Worm (Caenorhabditis elegans): ENCODE results near the gene Y51A2B.6.
"Not testable (repeated sequence)": the region's sequence is repeated elsewhere in the genome, so short reads cannot be mapped to it uniquely, and the experiment has no call there.

The Y51A2B.6 gene

ce11 chrV:18424471-18424870, 30.4 kb upstream of the Y51A2B.6 start, which contains the start of gene ZK262.4:
Gene ZK262.4, minus strand, starts transcription at chrV:18424571.
- TF ChIP-seq hmbx-1 (tag; optimal IDR thresholded peaks at IDR 0.05) = no peak
- no peak for TF ChIP-seq tbx-37 (GFP tag; conservative IDR thresholded peaks at IDR 0.05)
- TF ChIP-seq tra-4 (tag; optimal IDR thresholded peaks at IDR 0.05) = no peak
- TF ChIP-seq ceh-36 (tag; optimal IDR thresholded peaks at IDR 0.05) = no peak
- TF ChIP-seq F13C5.2 (tag; optimal IDR thresholded peaks at IDR 0.05) = no peak
- TF ChIP-seq sea-1 (GFP tag; conservative IDR thresholded peaks at IDR 0.05) = no peak
- no peak for TF ChIP-seq hnd-1 (tag; optimal IDR thresholded peaks at IDR 0.05)
- no peak for TF ChIP-seq aly-1 (tag; optimal IDR thresholded peaks at IDR 0.05)
- no peak for TF ChIP-seq ceh-13 (GFP tag; optimal IDR thresholded peaks at IDR 0.05)
- TF ChIP-seq tbx-11 (GFP tag; IDR thresholded peaks at IDR 0.05) = no peak
- TF ChIP-seq B0310.2 (tag; optimal IDR thresholded peaks at IDR 0.05) = no peak
- TF ChIP-seq flt-1 (GFP tag; IDR thresholded peaks at IDR 0.05) = no peak
- TF ChIP-seq hmg-4 (GFP tag; optimal IDR thresholded peaks at IDR 0.05) = no peak
- no peak for TF ChIP-seq ama-1 (optimal IDR thresholded peaks at IDR 0.05)
- TF ChIP-seq ets-7 (tag; optimal IDR thresholded peaks at IDR 0.05) = no peak
- TF ChIP-seq pes-1 (GFP tag; IDR thresholded peaks at IDR 0.05) = no peak
- TF ChIP-seq scrt-1 (GFP tag; IDR thresholded peaks at IDR 0.05) = no peak

DNA sequence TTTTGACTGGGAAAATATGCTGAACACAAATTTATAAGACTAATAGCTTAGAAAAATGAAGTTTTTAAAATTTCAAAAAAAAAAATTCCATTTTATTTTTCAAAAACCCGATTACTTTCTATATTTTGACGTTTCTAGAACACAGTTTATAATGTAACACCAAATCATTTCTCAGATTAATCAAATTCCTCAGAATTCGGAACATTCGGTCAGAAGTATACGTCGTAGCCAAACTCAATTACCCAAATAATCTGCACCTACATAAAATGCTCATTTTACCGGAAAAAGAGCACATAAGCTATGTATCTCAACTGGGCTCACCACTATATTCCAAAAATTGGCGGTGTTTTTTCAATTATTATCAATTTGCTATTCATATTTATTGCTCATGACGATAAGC, 26.7 kb upstream of the Y51A2B.6 start, which contains the start of gene srj-26:
Gene srj-26, plus strand, starts transcription at position 301 of the 400 bp plus-strand sequence.
- no peak for TF ChIP-seq ets-7 (tag; optimal IDR thresholded peaks at IDR 0.05)
- TF ChIP-seq hmbx-1 (tag; optimal IDR thresholded peaks at IDR 0.05) = no peak
- no peak for TF ChIP-seq pes-1 (GFP tag; IDR thresholded peaks at IDR 0.05)
- no peak for TF ChIP-seq ama-1 (optimal IDR thresholded peaks at IDR 0.05)
- TF ChIP-seq tra-4 (tag; optimal IDR thresholded peaks at IDR 0.05) = no peak
- TF ChIP-seq B0310.2 (tag; optimal IDR thresholded peaks at IDR 0.05) = no peak
- no peak for TF ChIP-seq hmg-4 (GFP tag; optimal IDR thresholded peaks at IDR 0.05)
- no peak for TF ChIP-seq sea-1 (GFP tag; conservative IDR thresholded peaks at IDR 0.05)
- TF ChIP-seq F13C5.2 (tag; optimal IDR thresholded peaks at IDR 0.05) = no peak

- TF ChIP-seq pes-1 (GFP tag; IDR thresholded peaks at IDR 0.05) (no peak), ceh-36 (tag; optimal IDR thresholded peaks at IDR 0.05) (no peak), tbx-37 (GFP tag; conservative IDR thresholded peaks at IDR 0.05) (no peak), ets-7 (tag; optimal IDR thresholded peaks at IDR 0.05) (no peak), hmg-4 (GFP tag; optimal IDR thresholded peaks at IDR 0.05) (no peak), tra-4 (tag; optimal IDR thresholded peaks at IDR 0.05) (no peak)
Measured at ce11 chrV:18414051-18414450, 19.9 kb upstream of the Y51A2B.6 start, which contains the start of gene txt-8. Gene txt-8, plus strand, starts transcription at chrV:18414351.

DNA sequence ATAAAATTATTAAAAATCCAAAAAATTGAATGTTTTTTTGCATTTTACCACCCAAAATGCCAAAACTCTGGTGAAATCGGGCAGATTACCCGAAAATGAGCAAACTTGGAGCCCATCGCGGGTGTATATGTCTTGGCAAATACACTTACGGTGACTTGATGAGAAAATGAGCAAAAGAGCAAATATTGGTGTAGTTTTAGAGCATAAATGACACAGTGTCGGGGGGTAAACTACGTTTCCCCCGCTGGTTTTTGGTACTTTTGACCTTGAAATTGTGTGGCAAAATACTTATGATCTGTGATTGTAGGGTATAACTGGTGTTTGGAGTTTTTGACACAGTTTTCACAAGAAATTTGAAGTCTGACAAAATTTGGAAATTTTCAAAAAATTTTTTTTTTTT, 18.8 kb upstream of the Y51A2B.6 start, which contains the start of gene ZK262.2:
Gene ZK262.2, minus strand, starts transcription at position 101 of the 400 bp plus-strand sequence.
- TF ChIP-seq hnd-1 (tag; optimal IDR thresholded peaks at IDR 0.05) (no peak), B0310.2 (tag; optimal IDR thresholded peaks at IDR 0.05) (no peak), pes-1 (GFP tag; IDR thresholded peaks at IDR 0.05) (no peak), tbx-37 (GFP tag; conservative IDR thresholded peaks at IDR 0.05) (no peak), ceh-36 (tag; optimal IDR thresholded peaks at IDR 0.05) (no peak), tbx-11 (GFP tag; IDR thresholded peaks at IDR 0.05) (no peak), flt-1 (GFP tag; IDR thresholded peaks at IDR 0.05) (no peak), hmg-4 (GFP tag; optimal IDR thresholded peaks at IDR 0.05) (no peak), sea-1 (GFP tag; conservative IDR thresholded peaks at IDR 0.05) (no peak), tra-4 (tag; optimal IDR thresholded peaks at IDR 0.05) (no peak), hmbx-1 (tag; optimal IDR thresholded peaks at IDR 0.05) (no peak)

- TF ChIP-seq ets-7 (tag; optimal IDR thresholded peaks at IDR 0.05) (no peak), F13C5.2 (tag; optimal IDR thresholded peaks at IDR 0.05) (no peak), hmbx-1 (tag; optimal IDR thresholded peaks at IDR 0.05) (no peak), flt-1 (GFP tag; IDR thresholded peaks at IDR 0.05) (no peak), hmg-4 (GFP tag; optimal IDR thresholded peaks at IDR 0.05) (no peak)
Measured at ce11 chrV:18412351-18412750, 18.2 kb upstream of the Y51A2B.6 start.

DNA sequence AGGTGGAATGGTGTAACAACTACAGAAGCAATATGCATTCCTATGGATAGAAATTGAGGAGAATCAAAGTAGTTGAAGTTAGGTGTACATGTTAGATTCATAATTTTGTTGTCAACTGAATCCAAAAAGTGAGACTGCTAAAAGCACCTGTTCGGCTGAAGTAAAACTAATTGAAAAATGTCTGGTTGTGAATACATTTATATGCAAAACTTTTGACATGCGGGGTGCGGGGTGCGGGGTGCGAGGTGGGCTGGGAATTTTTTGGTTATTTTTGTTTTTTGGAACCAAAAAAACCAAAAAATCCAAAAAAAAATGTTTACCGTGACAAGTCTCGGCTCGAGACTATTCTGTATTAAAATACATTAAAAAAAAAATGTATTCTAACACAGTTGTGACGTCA, 16.0 kb upstream of the Y51A2B.6 start, which contains the start of gene srh-207:
Gene srh-207, minus strand, starts transcription at position 101 of the 400 bp plus-strand sequence.
- TF ChIP-seq flt-1 (GFP tag; IDR thresholded peaks at IDR 0.05) (no peak), B0310.2 (tag; optimal IDR thresholded peaks at IDR 0.05) (no peak), hnd-1 (tag; optimal IDR thresholded peaks at IDR 0.05) (no peak), ets-7 (tag; optimal IDR thresholded peaks at IDR 0.05) (no peak)

ce11 chrV:18404767-18405166, 10.7 kb upstream of the Y51A2B.6 start, which contains the start of gene srh-209:
Gene srh-209, minus strand, starts transcription at chrV:18404867.
- not testable (repeated sequence) for TF ChIP-seq F13C5.2 (tag; optimal IDR thresholded peaks at IDR 0.05); sea-1 (GFP tag; conservative IDR thresholded peaks at IDR 0.05); tbx-11 (GFP tag; IDR thresholded peaks at IDR 0.05)

DNA sequence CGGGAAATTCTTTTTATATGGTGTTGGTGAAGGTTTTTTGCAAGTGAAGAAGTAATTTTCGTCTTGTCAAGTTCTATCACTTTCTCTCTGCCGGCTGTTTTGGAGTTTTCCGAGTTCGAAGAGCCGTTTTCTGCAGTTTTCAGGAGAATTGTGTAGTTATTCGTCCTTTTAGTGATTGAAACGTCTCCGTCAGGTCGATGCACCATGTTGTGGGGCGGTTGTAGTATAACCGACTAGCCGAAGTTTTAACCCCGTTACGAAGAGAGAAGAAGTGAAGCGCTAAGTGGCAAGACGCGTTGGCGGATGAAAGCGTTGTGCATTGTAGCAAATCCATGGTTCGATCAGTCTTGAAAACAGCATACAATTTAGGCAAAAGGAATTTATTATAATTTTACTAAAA, 8.6 kb upstream of the Y51A2B.6 start:
- TF ChIP-seq F13C5.2 (tag; optimal IDR thresholded peaks at IDR 0.05) = no peak
- TF ChIP-seq hmbx-1 (tag; optimal IDR thresholded peaks at IDR 0.05) = no peak
- TF ChIP-seq aly-1 (tag; optimal IDR thresholded peaks at IDR 0.05) = no peak
- no peak for TF ChIP-seq tbx-37 (GFP tag; conservative IDR thresholded peaks at IDR 0.05)
- no peak for TF ChIP-seq pes-1 (GFP tag; IDR thresholded peaks at IDR 0.05)
- no peak for TF ChIP-seq hmg-4 (GFP tag; optimal IDR thresholded peaks at IDR 0.05)
- no peak for TF ChIP-seq ama-1 (optimal IDR thresholded peaks at IDR 0.05)
- no peak for TF ChIP-seq flt-1 (GFP tag; IDR thresholded peaks at IDR 0.05)
- no peak for TF ChIP-seq sea-1 (GFP tag; conservative IDR thresholded peaks at IDR 0.05)
- no peak for TF ChIP-seq tra-4 (tag; optimal IDR thresholded peaks at IDR 0.05)
- no peak for TF ChIP-seq B0310.2 (tag; optimal IDR thresholded peaks at IDR 0.05)
- no peak for TF ChIP-seq scrt-1 (GFP tag; IDR thresholded peaks at IDR 0.05)
- no peak for TF ChIP-seq ceh-36 (tag; optimal IDR thresholded peaks at IDR 0.05)
- no peak for TF ChIP-seq hnd-1 (tag; optimal IDR thresholded peaks at IDR 0.05)
- TF ChIP-seq tbx-11 (GFP tag; IDR thresholded peaks at IDR 0.05) = no peak
- TF ChIP-seq ceh-13 (GFP tag; optimal IDR thresholded peaks at IDR 0.05) = no peak
- no peak for TF ChIP-seq ets-7 (tag; optimal IDR thresholded peaks at IDR 0.05)
